Worm (Caenorhabditis elegans) whole organism, L2 larva: Measurements from ENCODE around the gene nspd-2.
"Not testable (repeated sequence)": the region's sequence is repeated elsewhere in the genome, so short reads cannot be mapped to it uniquely, and the experiment has no call there.

Experiments used
- elt-3 ChIP-seq: sonication (generic microtip); optimal IDR thresholded peaks from 2 replicates; lab custom pipeline; 2017; ENCODE audit warnings: missing biosample characterization, missing genetic modification characterization
- gmeb-1 ChIP-seq: fragments of 150-350 bp; optimal IDR thresholded peaks from 2 replicates; lab custom pipeline; 2014; ENCODE audit warnings: missing biosample characterization, missing genetic modification characterization
- lin-13 ChIP-seq: fragments of 150-350 bp; optimal IDR thresholded peaks from 2 replicates; lab custom pipeline; 2014; ENCODE audit warnings: missing biosample characterization, missing genetic modification reagents, missing genetic modification characterization
- mdl-1 ChIP-seq, 2 experiments: fragments of 150-350 bp in 1 of 2; sonication (generic microtip) in 1 of 2; optimal IDR thresholded peaks; 2 replicates each; lab custom pipeline; 2017; ENCODE audit warnings: missing biosample characterization in 2 of 2, missing genetic modification characterization in 2 of 2
- nhr-21 ChIP-seq: fragments of 150-350 bp; optimal IDR thresholded peaks from 2 replicates; lab custom pipeline; 2014; ENCODE audit warnings: missing biosample characterization, missing genetic modification characterization
- nhr-6 ChIP-seq: fragments of 150-350 bp; optimal IDR thresholded peaks from 2 replicates; lab custom pipeline; 2014; ENCODE audit warnings: missing biosample characterization, missing genetic modification characterization

The nspd-2 gene

ce11 chrIV:9891938-9892337, 48.1 kb downstream of the nspd-2 start, which contains the start of gene F32B6.4:
F32B6.4 (minus strand) TSS chrIV:9892038.
- TF ChIP-seq elt-3 (tag; lab: Kevin White, UChicago) (no peak), mdl-1 (tag; optimal IDR thresholded peaks at IDR 0.05; lab: Kevin White, UChicago) (no peak), nhr-21 (tag; lab: Kevin White, UChicago) (no peak), gmeb-1 (no peak)

DNA sequence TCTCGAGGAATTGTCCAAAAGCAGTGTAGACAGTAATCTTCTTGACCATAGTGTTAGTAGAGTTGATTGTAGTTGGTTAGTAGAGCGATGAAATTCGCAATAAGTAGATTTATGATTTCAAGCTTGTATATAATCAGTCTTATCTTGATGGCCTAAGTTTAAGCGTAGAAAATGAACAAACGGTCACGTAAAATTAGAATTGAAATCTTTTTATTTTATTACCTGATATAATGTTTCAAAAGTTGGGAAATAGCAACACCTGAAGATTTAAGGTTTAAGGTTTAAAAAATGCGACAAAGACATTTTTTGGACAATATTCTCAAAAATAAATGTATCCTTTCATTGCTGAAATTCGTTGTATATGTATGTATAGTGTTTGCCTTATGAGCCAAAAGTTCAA, 49.8 kb downstream of the nspd-2 start, which contains the start of gene sss-1:
Gene sss-1, minus strand, starts transcription at position 101 of the 400 bp plus-strand sequence.
- not testable (repeated sequence) for TF ChIP-seq nhr-21 (tag; lab: Kevin White, UChicago); nhr-6; lin-13 (GFP tag; lab: Kevin White, UChicago)
